Fruit fly (Drosophila melanogaster) whole organism, embryonic: ENCODE measurements around the gene mRpS26.

Experiments
- Abd-B ChIP-seq: fragments of 200-800 bp; sonication (Bioruptor generic); optimal IDR thresholded peaks from 2 replicates; lab custom pipeline; 2018; ENCODE audit warnings: missing biosample characterization, mild to moderate bottlenecking, missing genetic modification characterization, moderate library complexity
- Adf1 ChIP-seq: fragments of 200-800 bp; sonication (Bioruptor generic); IDR thresholded peaks from 2 replicates; pipeline ENCODE4 v1.3.6; 2022; ENCODE audit warnings: missing biosample characterization, missing genetic modification characterization
- CG1024 ChIP-seq: fragments of 200-800 bp; sonication (Bioruptor generic); IDR thresholded peaks from 2 replicates; pipeline ENCODE4 v1.3.6; 2022; ENCODE audit warnings: missing biosample characterization, missing genetic modification characterization
- CG10267 ChIP-seq: fragments of 200-800 bp; sonication (Bioruptor generic); optimal IDR thresholded peaks from 2 replicates; lab custom pipeline; 2018; ENCODE audit warnings: missing biosample characterization, mild to moderate bottlenecking, missing genetic modification characterization, moderate library complexity
- CG10431 ChIP-seq: fragments of 200-800 bp; sonication (Bioruptor generic); optimal IDR thresholded peaks from 3 replicates; lab custom pipeline; 2018; ENCODE audit warnings: missing biosample characterization, mild to moderate bottlenecking, missing genetic modification characterization
- CG10979 ChIP-seq: fragments of 200-800 bp; sonication (Bioruptor generic); optimal IDR thresholded peaks from 2 replicates; lab custom pipeline; 2018; ENCODE audit warnings: missing biosample characterization, mild to moderate bottlenecking, missing genetic modification characterization, moderate library complexity
- CG11695 ChIP-seq: fragments of 200-800 bp; sonication (Bioruptor generic); IDR thresholded peaks from 3 replicates; pipeline ENCODE4 v1.3.6; 2022; ENCODE audit warnings: missing biosample characterization, missing genetic modification characterization
- CG12155 ChIP-seq: fragments of 200-800 bp; sonication (Bioruptor generic); optimal IDR thresholded peaks from 3 replicates; lab custom pipeline; 2016; ENCODE audit warnings: missing biosample characterization, missing genetic modification characterization
- CG14014 ChIP-seq: fragments of 200-800 bp; sonication (Bioruptor generic); IDR thresholded peaks from 2 replicates; pipeline ENCODE4 v1.3.6; 2022; ENCODE audit warnings: missing biosample characterization, missing genetic modification characterization
- CG31224 ChIP-seq: fragments of 200-800 bp; sonication (Bioruptor generic); IDR thresholded peaks from 2 replicates; pipeline ENCODE4 v1.3.6; 2022; ENCODE audit warnings: missing biosample characterization, missing genetic modification characterization
- CG6175 ChIP-seq: fragments of 200-800 bp; sonication (Bioruptor generic); IDR thresholded peaks from 3 replicates; pipeline ENCODE4 v1.3.6; 2022; ENCODE audit warnings: missing biosample characterization, missing genetic modification characterization
- CG8281 ChIP-seq: fragments of 200-800 bp; sonication (Bioruptor generic); optimal IDR thresholded peaks from 2 replicates; lab custom pipeline; 2018; ENCODE audit warnings: missing biosample characterization, mild to moderate bottlenecking, missing genetic modification characterization, moderate library complexity
- D ChIP-seq, 2 experiments: fragments of 200-800 bp in 1 of 2; fragments of >200 bp in 1 of 2; sonication (Bioruptor generic) in 1 of 2; optimal IDR thresholded peaks; 2 replicates in 1 of 2; 3 replicates in 1 of 2; lab custom pipeline; 2017; ENCODE audit warnings: mild to moderate bottlenecking in 1 of 2, missing biosample characterization in 1 of 2, missing genetic modification characterization in 1 of 2, missing genetic modification reagents in 1 of 2
- Dad ChIP-seq: fragments of 200-800 bp; sonication (Bioruptor generic); optimal IDR thresholded peaks from 3 replicates; lab custom pipeline; 2016; ENCODE audit warnings: missing biosample characterization, missing genetic modification characterization
- Dbx ChIP-seq: fragments of 200-800 bp; sonication (Bioruptor generic); IDR thresholded peaks from 3 replicates; pipeline ENCODE4 v1.3.6; 2022; ENCODE audit warnings: missing biosample characterization, missing genetic modification characterization
- Fer1 ChIP-seq: fragments of 200-800 bp; sonication (Bioruptor generic); optimal IDR thresholded peaks from 2 replicates; lab custom pipeline; 2017; ENCODE audit warnings: missing biosample characterization, mild to moderate bottlenecking, missing genetic modification characterization
- HLH54F ChIP-seq: fragments of 200-800 bp; sonication (Bioruptor generic); optimal IDR thresholded peaks from 3 replicates; lab custom pipeline; 2016; ENCODE audit warnings: missing biosample characterization, missing genetic modification characterization
- HLHmδ ChIP-seq: fragments of 200-800 bp; sonication (Bioruptor generic); optimal IDR thresholded peaks from 2 replicates; lab custom pipeline; 2018; ENCODE audit warnings: missing biosample characterization, mild to moderate bottlenecking, missing genetic modification characterization, moderate library complexity
- Hr51 ChIP-seq, 2 experiments: fragments of 200-800 bp; sonication (Bioruptor generic); optimal IDR thresholded peaks; 2 replicates in 1 of 2; 3 replicates in 1 of 2; lab custom pipeline; 2016 to 2018; ENCODE audit warnings: missing biosample characterization in 2 of 2, missing genetic modification characterization in 2 of 2, mild to moderate bottlenecking in 1 of 2, moderate library complexity in 1 of 2
- Kr ChIP-seq: fragments of 200-800 bp; sonication (Bioruptor generic); optimal IDR thresholded peaks from 2 replicates; lab custom pipeline; 2017; ENCODE audit warnings: missing biosample characterization, mild to moderate bottlenecking, missing genetic modification characterization
- Lim3 ChIP-seq: fragments of 200-800 bp; sonication (Bioruptor generic); IDR thresholded peaks from 2 replicates; pipeline ENCODE4 v1.3.6; 2022; ENCODE audit warnings: missing biosample characterization, missing genetic modification characterization
- NFAT ChIP-seq: fragments of 200-800 bp; sonication (Bioruptor generic); IDR thresholded peaks from 2 replicates; pipeline ENCODE4 v1.3.6; 2022; ENCODE audit warnings: missing biosample characterization, missing genetic modification characterization
- Rfx ChIP-seq: fragments of 200-800 bp; sonication (Bioruptor generic); IDR thresholded peaks from 2 replicates; pipeline ENCODE4 v1.3.6; 2022; ENCODE audit warnings: missing biosample characterization, missing genetic modification characterization
- Side ChIP-seq: fragments of 200-800 bp; sonication (Bioruptor generic); optimal IDR thresholded peaks from 2 replicates; lab custom pipeline; 2016; ENCODE audit warnings: missing biosample characterization, missing genetic modification characterization
- Sin3A ChIP-seq: fragments of >200 bp; optimal IDR thresholded peaks from 2 replicates; lab custom pipeline; 2018
- Spps ChIP-seq: fragments of 200-800 bp; sonication (Bioruptor generic); optimal IDR thresholded peaks from 2 replicates; lab custom pipeline; 2018; ENCODE audit warnings: missing biosample characterization, mild to moderate bottlenecking, missing genetic modification characterization
- cg ChIP-seq: fragments of 200-800 bp; sonication (Bioruptor generic); optimal IDR thresholded peaks from 3 replicates; lab custom pipeline; 2019; ENCODE audit warnings: missing biosample characterization, mild to moderate bottlenecking, missing genetic modification characterization, moderate library complexity
- chinmo ChIP-seq: fragments of 200-800 bp; sonication (Bioruptor generic); IDR thresholded peaks from 4 replicates; pipeline ENCODE4 v1.3.6; 2022; ENCODE audit warnings: missing biosample characterization, missing genetic modification characterization; ENCODE audit not compliant: partially characterized antibody
- chn ChIP-seq: fragments of 200-800 bp; sonication (Bioruptor generic); optimal IDR thresholded peaks from 2 replicates; lab custom pipeline; 2016; ENCODE audit warnings: missing biosample characterization, missing genetic modification characterization
- eyg ChIP-seq: fragments of 200-800 bp; sonication (Bioruptor generic); optimal IDR thresholded peaks from 3 replicates; lab custom pipeline; 2016; ENCODE audit warnings: missing biosample characterization, missing genetic modification characterization
- gem ChIP-seq: fragments of 200-800 bp; sonication (Bioruptor generic); optimal IDR thresholded peaks from 2 replicates; lab custom pipeline; 2019; ENCODE audit warnings: missing biosample characterization, mild to moderate bottlenecking, missing genetic modification characterization, moderate library complexity
- grau ChIP-seq: fragments of 200-800 bp; optimal IDR thresholded peaks from 3 replicates; lab custom pipeline; 2019; ENCODE audit warnings: missing biosample characterization, mild to moderate bottlenecking, missing genetic modification characterization, moderate library complexity
- grn ChIP-seq: fragments of 200-800 bp; sonication (Bioruptor generic); optimal IDR thresholded peaks from 3 replicates; lab custom pipeline; 2017; ENCODE audit warnings: missing biosample characterization, missing genetic modification characterization
- gt ChIP-seq: fragments of 200-800 bp; sonication (Bioruptor generic); IDR thresholded peaks from 2 replicates; pipeline ENCODE4 v1.3.6; 2022; ENCODE audit warnings: missing biosample characterization, missing genetic modification characterization
- ind ChIP-seq: fragments of 200-800 bp; sonication (Bioruptor generic); optimal IDR thresholded peaks from 3 replicates; lab custom pipeline; 2016; ENCODE audit warnings: missing biosample characterization, missing genetic modification characterization
- kah ChIP-seq: fragments of 200-800 bp; sonication (Bioruptor generic); optimal IDR thresholded peaks from 2 replicates; lab custom pipeline; 2018; ENCODE audit warnings: missing biosample characterization, mild to moderate bottlenecking, missing genetic modification characterization
- lov ChIP-seq, 2 experiments: fragments of 200-800 bp in 1 of 2; fragments of >200 bp in 1 of 2; sonication (Bioruptor generic) in 1 of 2; IDR thresholded peaks in 1 of 2; optimal IDR thresholded peaks in 1 of 2; 2 replicates in 1 of 2; 3 replicates in 1 of 2; pipeline versions ENCODE4 v1.3.6 to Lab custom; 2017 to 2022; ENCODE audit warnings: missing biosample characterization in 1 of 2, missing genetic modification characterization in 1 of 2
- maf-S ChIP-seq: fragments of 200-800 bp; sonication (Bioruptor generic); optimal IDR thresholded peaks from 2 replicates; lab custom pipeline; 2016; ENCODE audit warnings: missing biosample characterization, missing genetic modification characterization
- nau ChIP-seq: fragments of 200-800 bp; sonication (Bioruptor generic); optimal IDR thresholded peaks from 3 replicates; lab custom pipeline; 2017; ENCODE audit warnings: missing biosample characterization, mild to moderate bottlenecking, missing genetic modification characterization, missing genetic modification reagents
- org-1 ChIP-seq: fragments of 200-800 bp; sonication (Bioruptor generic); optimal IDR thresholded peaks from 2 replicates; lab custom pipeline; 2017; ENCODE audit warnings: missing biosample characterization, missing genetic modification characterization
- phol ChIP-seq: fragments of 200-800 bp; sonication (Bioruptor generic); optimal IDR thresholded peaks from 3 replicates; lab custom pipeline; 2018; ENCODE audit warnings: missing biosample characterization, mild to moderate bottlenecking, missing genetic modification characterization, moderate library complexity
- pros ChIP-seq: fragments of 200-800 bp; sonication (Bioruptor generic); optimal IDR thresholded peaks from 3 replicates; lab custom pipeline; 2019; ENCODE audit warnings: missing biosample characterization, mild to moderate bottlenecking, missing genetic modification characterization, moderate library complexity
- psq ChIP-seq: fragments of 200-800 bp; sonication (Bioruptor generic); optimal IDR thresholded peaks from 2 replicates; lab custom pipeline; 2017; ENCODE audit warnings: missing biosample characterization, missing genetic modification characterization
- rib ChIP-seq: fragments of 200-800 bp; sonication (Bioruptor generic); IDR thresholded peaks from 2 replicates; pipeline ENCODE4 v1.3.6; 2022; ENCODE audit warnings: missing biosample characterization, missing genetic modification characterization
- row ChIP-seq: fragments of 200-800 bp; sonication (Bioruptor generic); IDR thresholded peaks from 3 replicates; pipeline ENCODE4 v1.3.6; 2022; ENCODE audit warnings: missing biosample characterization, missing genetic modification characterization
- slp2 ChIP-seq: fragments of 200-800 bp; sonication (Bioruptor generic); optimal IDR thresholded peaks from 2 replicates; lab custom pipeline; 2016; ENCODE audit warnings: missing biosample characterization, missing genetic modification characterization
- tap ChIP-seq: fragments of 200-800 bp; optimal IDR thresholded peaks from 3 replicates; lab custom pipeline; 2019; ENCODE audit warnings: missing biosample characterization, mild to moderate bottlenecking, missing genetic modification characterization, moderate library complexity
- ttk ChIP-seq: fragments of 200-800 bp; sonication (Bioruptor generic); IDR thresholded peaks from 2 replicates; pipeline ENCODE4 v2.1.2; 2022; ENCODE audit warnings: missing biosample characterization, missing genetic modification characterization
- vvl ChIP-seq: fragments of 200-800 bp; sonication (Bioruptor generic); IDR thresholded peaks from 2 replicates; pipeline ENCODE4 v1.3.6; 2022; ENCODE audit warnings: missing biosample characterization, missing genetic modification characterization

Gene mRpS26

dm6 chr3L:18101421-18101996, 4.9 kb upstream of the mRpS26 start (continued):
- TF ChIP-seq pros (GFP tag; lab: Kevin White, UChicago) (peak; percentile 13), cg (no peak), row (0 out of 3 replicates have a peak, but pooled peaks have one; percentile 10), nau (GFP tag; lab: Kevin White, UChicago) (no peak), CG1024 (GFP tag; lab: Robert Waterston, UW) (no peak), ind (GFP tag; lab: Kevin White, UChicago) (no peak), Rfx (GFP tag; lab: Robert Waterston, UW) (no peak), Sin3A (lab: Kevin White, UChicago) (no peak), lov (optimal IDR thresholded peaks at IDR 0.05; lab: Kevin White, UChicago) (no peak), lov (GFP tag; IDR thresholded peaks at IDR 0.05; lab: Robert Waterston, UW) (0 out of 3 replicates have a peak, but pooled peaks have one; percentile 14), psq (GFP tag; lab: Kevin White, UChicago) (no peak), chinmo (GFP tag; lab: Robert Waterston, UW) (0 out of 4 replicates have a peak, but pooled peaks have one; percentile 27), D (optimal IDR thresholded peaks at IDR 0.05; lab: Kevin White, UChicago) (no peak), D (GFP tag; optimal IDR thresholded peaks at IDR 0.05; lab: Kevin White, UChicago) (no peak), ttk (GFP tag; lab: Robert Waterston, UW) (0 out of 2 replicates have a peak, but pooled peaks have one; percentile 4), HLHmδ (GFP tag; lab: Kevin White, UChicago) (peak; percentile 17), CG10431 (GFP tag; lab: Kevin White, UChicago) (no peak), Spps (tag; lab: Kevin White, UChicago) (no peak), Hr51 (GFP tag; optimal IDR thresholded peaks at IDR 0.05; lab: Kevin White, UChicago) (peak in 1 of 2 experiments; percentile 34), CG11695 (GFP tag; lab: Robert Waterston, UW) (no peak), phol (tag; lab: Kevin White, UChicago) (peak; percentile 25), slp2 (GFP tag; lab: Kevin White, UChicago) (no peak), CG10979 (tag; lab: Kevin White, UChicago) (peak; percentile 7), CG14014 (GFP tag; lab: Robert Waterston, UW) (no peak), Kr (GFP tag; lab: Kevin White, UChicago) (peak; percentile 32), gem (tag; lab: Kevin White, UChicago) (peak; percentile 45), Fer1 (GFP tag; lab: Kevin White, UChicago) (no peak)
- TF ChIP-seq, all 482 proteins: peak for 42

dm6 chr3L:18102161-18102565, 4.2 kb upstream of the mRpS26 start:
- TF ChIP-seq Lim3 (GFP tag; lab: Robert Waterston, UW) (no peak), tap (tag; lab: Kevin White, UChicago) (peak; percentile 37), eyg (GFP tag; lab: Kevin White, UChicago) (no peak), cg (peak; percentile 39), grau (tag; lab: Kevin White, UChicago) (peak; percentile 49), HLH54F (GFP tag; lab: Kevin White, UChicago) (no peak), Abd-B (GFP tag; lab: Kevin White, UChicago) (no peak), chn (GFP tag; lab: Kevin White, UChicago) (no peak), rib (GFP tag; lab: Robert Waterston, UW) (no peak), org-1 (GFP tag; lab: Kevin White, UChicago) (no peak), Dbx (GFP tag; lab: Robert Waterston, UW) (no peak), CG31224 (GFP tag; lab: Robert Waterston, UW) (no peak), CG14014 (GFP tag; lab: Robert Waterston, UW) (no peak), Dad (GFP tag; lab: Kevin White, UChicago) (no peak), CG8281 (tag; lab: Kevin White, UChicago) (no peak), maf-S (GFP tag; lab: Kevin White, UChicago) (no peak), CG6175 (GFP tag; lab: Robert Waterston, UW) (no peak), gt (no peak), CG1024 (GFP tag; lab: Robert Waterston, UW) (no peak), Adf1 (GFP tag; lab: Robert Waterston, UW) (no peak), Side (GFP tag; lab: Kevin White, UChicago) (no peak), CG10267 (tag; lab: Kevin White, UChicago) (peak; percentile 49), vvl (GFP tag; lab: Robert Waterston, UW) (no peak), CG12155 (GFP tag; lab: Kevin White, UChicago) (no peak), grn (GFP tag; lab: Kevin White, UChicago) (no peak), NFAT (GFP tag; lab: Robert Waterston, UW) (no peak), Hr51 (GFP tag; optimal IDR thresholded peaks at IDR 0.05; lab: Kevin White, UChicago) (peak in 1 of 2 experiments; percentile 27), kah (GFP tag; lab: Kevin White, UChicago) (no peak)
